Worm (Caenorhabditis elegans) whole organism, mixed stage, embryonic: ENCODE data around the gene ptr-13.

Source experiments
- nhr-12 ChIP-seq: fragments of 150-350 bp; optimal IDR thresholded peaks from 2 replicates; lab custom pipeline; 2014; ENCODE audit warnings: missing biosample characterization, missing genetic modification characterization
- nhr-2 ChIP-seq: fragments of 150-350 bp; optimal IDR thresholded peaks from 2 replicates; lab custom pipeline; 2014; ENCODE audit warnings: missing biosample characterization, missing genetic modification characterization
- nhr-237 ChIP-seq: fragments of 150-350 bp; optimal IDR thresholded peaks from 2 replicates; lab custom pipeline; 2014; ENCODE audit warnings: missing biosample characterization, missing genetic modification characterization
- nhr-76 ChIP-seq: sonication (generic microtip); optimal IDR thresholded peaks from 2 replicates; lab custom pipeline; 2017; ENCODE audit warnings: missing biosample characterization, missing genetic modification characterization

DNA sequence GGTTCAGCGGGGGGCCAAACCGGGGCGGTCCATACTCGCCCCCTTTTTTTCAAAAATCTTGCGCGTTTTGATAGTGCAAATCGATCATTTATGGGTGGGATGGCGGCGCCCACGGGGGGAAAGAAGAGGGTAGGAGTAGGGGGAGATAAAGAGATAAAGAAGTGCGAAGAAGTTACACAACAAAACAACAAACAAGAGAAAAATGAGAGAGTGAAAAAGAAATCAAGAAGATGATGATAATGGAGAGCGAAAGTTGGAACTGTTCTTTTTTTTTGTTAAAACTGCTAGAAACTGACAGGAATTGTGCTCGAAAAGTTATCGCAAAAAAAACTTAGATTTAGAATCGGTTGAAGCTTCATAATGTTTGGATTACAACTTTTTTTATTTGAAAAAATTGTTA, at the start of gene ptr-13:
- TF ChIP-seq nhr-12 (no peak), nhr-76 (no peak), nhr-237 (tag; lab: Kevin White, UChicago) (no peak), nhr-2 (tag; lab: Kevin White, UChicago) (no peak)
